Worm (Caenorhabditis elegans): ENCODE data around the gene B0281.3.

- TF ChIP-seq dao-5 (tag; optimal IDR thresholded peaks at IDR 0.05) (no peak), him-1 (tag; optimal IDR thresholded peaks at IDR 0.05) (no peak)
Observed at ce11 chrII:2312747-2313146, 5.9 kb downstream of the B0281.3 start, which contains the start of the genes trim-21 and B0281.1.

Measured in whole organism, L4/young adult.